Worm (Caenorhabditis elegans) whole organism, young adult: ENCODE results near the gene str-57.

Experiments used
- C06A6.2 ChIP-seq: fragments of 200-800 bp; sonication (Bioruptor generic); conservative IDR thresholded peaks from 2 replicates; pipeline ENCODE4 v1.3.6; 2022; ENCODE audit warnings: missing genetic modification characterization, missing compliant biosample characterization
- C17E4.6 ChIP-seq: fragments of 200-800 bp; sonication (Bioruptor generic); IDR thresholded peaks from 2 replicates; pipeline ENCODE4 v1.3.6; 2022; ENCODE audit warnings: missing genetic modification reagents, missing genetic modification characterization, missing compliant biosample characterization
- F37B4.10 ChIP-seq: fragments of 200-800 bp; sonication (Bioruptor generic); IDR thresholded peaks from 2 replicates; pipeline ENCODE4 v1.3.6; 2022; ENCODE audit warnings: missing genetic modification characterization, missing compliant biosample characterization
- F57C9.4 ChIP-seq: sonication (generic microtip); optimal IDR thresholded peaks from 2 replicates; lab custom pipeline; 2017; ENCODE audit warnings: mild to moderate bottlenecking, missing genetic modification characterization, missing compliant biosample characterization
- Y53F4B.3 ChIP-seq: fragments of 200-800 bp; sonication (Bioruptor generic); IDR thresholded peaks from 2 replicates; pipeline ENCODE4 v1.3.6; 2022; ENCODE audit warnings: missing genetic modification reagents, missing genetic modification characterization, missing compliant biosample characterization
- Y95B8A.8 ChIP-seq: fragments of 200-800 bp; sonication (Bioruptor generic); IDR thresholded peaks from 2 replicates; pipeline ENCODE4 v1.3.6; 2022; ENCODE audit warnings: missing genetic modification reagents, missing genetic modification characterization, missing compliant biosample characterization
- attf-5 ChIP-seq: fragments of 200-800 bp; sonication (Bioruptor generic); optimal IDR thresholded peaks from 2 replicates; lab custom pipeline; 2018; ENCODE audit warnings: mild to moderate bottlenecking, missing genetic modification characterization, missing compliant biosample characterization
- cebp-1 ChIP-seq, 2 experiments: fragments of 200-800 bp in 1 of 2; sonication (Bioruptor generic) in 1 of 2; sonication (generic microtip) in 1 of 2; IDR thresholded peaks in 1 of 2; optimal IDR thresholded peaks in 1 of 2; 2 replicates each; pipeline versions ENCODE4 v1.3.6 to Lab custom; 2017 to 2022; ENCODE audit warnings: missing compliant biosample characterization in 2 of 2, missing genetic modification characterization in 2 of 2, mild to moderate bottlenecking in 1 of 2, missing genetic modification reagents in 1 of 2, moderate library complexity in 1 of 2
- ceh-79 ChIP-seq: sonication (generic microtip); optimal IDR thresholded peaks from 2 replicates; lab custom pipeline; 2017; ENCODE audit warnings: mild to moderate bottlenecking, missing genetic modification characterization, missing compliant biosample characterization
- ets-4 ChIP-seq: fragments of 200-800 bp; sonication (Bioruptor generic); optimal IDR thresholded peaks from 2 replicates; lab custom pipeline; 2018; ENCODE audit warnings: mild to moderate bottlenecking, missing genetic modification characterization, missing compliant biosample characterization
- gei-17 ChIP-seq: fragments of 200-800 bp; sonication (Bioruptor generic); optimal IDR thresholded peaks from 2 replicates; lab custom pipeline; 2018; ENCODE audit warnings: mild to moderate bottlenecking, missing genetic modification characterization, missing compliant biosample characterization
- him-1 ChIP-seq: sonication (generic microtip); optimal IDR thresholded peaks from 2 replicates; lab custom pipeline; 2016; ENCODE audit warnings: missing genotype, missing genetic modification reagents, missing genetic modification characterization, missing compliant biosample characterization
- hmg-20 ChIP-seq: fragments of 200-800 bp; sonication (Bioruptor generic); IDR thresholded peaks from 2 replicates; pipeline ENCODE4 v1.3.6; 2022; ENCODE audit warnings: missing genetic modification reagents, missing genetic modification characterization, missing compliant biosample characterization
- mes-4 ChIP-seq: sonication (generic microtip); optimal IDR thresholded peaks from 2 replicates; lab custom pipeline; 2016; ENCODE audit warnings: missing genotype, missing genetic modification characterization, missing compliant biosample characterization
- mxl-1 ChIP-seq: sonication (generic microtip); optimal IDR thresholded peaks from 2 replicates; lab custom pipeline; 2016; ENCODE audit warnings: missing genetic modification characterization, missing compliant biosample characterization
- nfyb-1 ChIP-seq: fragments of 200-800 bp; sonication (Bioruptor generic); IDR thresholded peaks from 2 replicates; pipeline ENCODE4 v1.3.6; 2022; ENCODE audit warnings: missing genetic modification reagents, missing genetic modification characterization, missing compliant biosample characterization
- nhr-90 ChIP-seq: sonication (generic microtip); optimal IDR thresholded peaks from 2 replicates; lab custom pipeline; 2016; ENCODE audit warnings: missing genotype, mild to moderate bottlenecking, missing genetic modification characterization, missing compliant biosample characterization

The str-57 gene

ce11 chrV:15920273-15920672 lies 49.8 kb downstream of the str-57 start, which contains the start of gene F35E8.10:
F35E8.10 (minus strand) TSS chrV:15920373.
- TF ChIP-seq mxl-1 (tag; lab: Kevin White, UChicago) (no peak), nhr-90 (tag; lab: Kevin White, UChicago) (no peak), ets-4 (GFP tag; lab: Kevin White, UChicago) (no peak), Y95B8A.8 (GFP tag; lab: Robert Waterston, UW) (no peak), C06A6.2 (GFP tag; lab: Robert Waterston, UW) (no peak), cebp-1 (GFP tag; IDR thresholded peaks at IDR 0.05; lab: Robert Waterston, UW) (no peak), cebp-1 (tag; optimal IDR thresholded peaks at IDR 0.05; lab: Kevin White, UChicago) (no peak), gei-17 (GFP tag; lab: Kevin White, UChicago) (no peak), him-1 (tag; lab: Kevin White, UChicago) (no peak), F37B4.10 (GFP tag; lab: Robert Waterston, UW) (no peak), F57C9.4 (tag; lab: Kevin White, UChicago) (no peak), nfyb-1 (GFP tag; lab: Robert Waterston, UW) (no peak), mes-4 (tag; lab: Kevin White, UChicago) (no peak), C17E4.6 (GFP tag; lab: Robert Waterston, UW) (no peak), ceh-79 (tag; lab: Kevin White, UChicago) (no peak)

ce11 chrV:15921102-15921501 lies 50.6 kb downstream of the str-57 start, which contains the start of gene cdr-1:
cdr-1 (plus strand) TSS chrV:15921309.
- TF ChIP-seq hmg-20, result no peak
- TF ChIP-seq attf-5 (GFP tag; lab: Kevin White, UChicago), result no peak
- TF ChIP-seq Y53F4B.3 (GFP tag; lab: Robert Waterston, UW), result no peak
- TF ChIP-seq, all 124 proteins: peak for 0
